Worm (Caenorhabditis elegans): ENCODE data around the gene C49F8.1.

The C49F8.1 gene

DNA sequence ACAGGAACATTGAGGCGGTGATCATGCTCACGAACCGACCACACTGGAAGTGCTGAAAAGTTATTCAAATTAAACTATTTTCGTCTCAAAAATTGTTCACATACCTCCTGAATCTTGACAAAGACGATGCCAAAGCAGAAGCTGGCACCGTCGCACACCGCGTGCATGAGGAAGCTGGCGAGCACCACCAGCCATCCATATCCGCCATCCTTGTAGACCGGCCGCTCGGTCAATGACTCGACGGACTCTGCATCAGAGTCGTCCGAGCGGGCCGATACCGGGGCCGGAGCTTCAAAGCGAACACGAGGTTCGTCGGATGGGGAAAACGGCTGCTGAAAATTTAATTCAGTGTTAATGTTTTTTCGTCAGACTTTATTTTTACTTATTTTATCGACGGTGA lies 11.4 kb upstream of the C49F8.1 start:
- peak; percentile 87 for TF ChIP-seq aha-1 (tag)
- TF ChIP-seq pqm-1 (tag; optimal IDR thresholded peaks at IDR 0.05), result no peak
- TF ChIP-seq dmd-6 (GFP tag; IDR thresholded peaks at IDR 0.05), result no peak
- TF ChIP-seq set-16 (GFP tag; IDR thresholded peaks at IDR 0.05), result peak; percentile 85
- TF ChIP-seq zfp-3 (GFP tag; conservative IDR thresholded peaks at IDR 0.05), result no peak
- TF ChIP-seq lim-7 (GFP tag; IDR thresholded peaks at IDR 0.05), result no peak
- TF ChIP-seq dmd-8 (GFP tag; IDR thresholded peaks at IDR 0.05), result 0 out of 2 replicates have a peak, but pooled peaks have one; percentile 29
- no peak for TF ChIP-seq ztf-7 (tag; optimal IDR thresholded peaks at IDR 0.05)
- 0 out of 2 replicates have a peak, but pooled peaks have one; percentile 37 for TF ChIP-seq D1046.2 (GFP tag; IDR thresholded peaks at IDR 0.05)
- TF ChIP-seq madf-5 (GFP tag; IDR thresholded peaks at IDR 0.05), result no peak
- no peak for TF ChIP-seq ZK337.2 (GFP tag; IDR thresholded peaks at IDR 0.05)
- no peak for TF ChIP-seq hif-1 (tag; optimal IDR thresholded peaks at IDR 0.05)
- no peak for TF ChIP-seq mxl-2 (GFP tag; conservative IDR thresholded peaks at IDR 0.05)
- no peak for TF ChIP-seq nhr-102 (tag; optimal IDR thresholded peaks at IDR 0.05)
- 0 out of 2 replicates have a peak, but pooled peaks have one; percentile 18 for TF ChIP-seq ceh-20 (GFP tag; IDR thresholded peaks at IDR 0.05)
- no peak for TF ChIP-seq nhr-237 (tag; optimal IDR thresholded peaks at IDR 0.05)
- no peak for TF ChIP-seq nhr-111 (GFP tag; optimal IDR thresholded peaks at IDR 0.05)

DNA sequence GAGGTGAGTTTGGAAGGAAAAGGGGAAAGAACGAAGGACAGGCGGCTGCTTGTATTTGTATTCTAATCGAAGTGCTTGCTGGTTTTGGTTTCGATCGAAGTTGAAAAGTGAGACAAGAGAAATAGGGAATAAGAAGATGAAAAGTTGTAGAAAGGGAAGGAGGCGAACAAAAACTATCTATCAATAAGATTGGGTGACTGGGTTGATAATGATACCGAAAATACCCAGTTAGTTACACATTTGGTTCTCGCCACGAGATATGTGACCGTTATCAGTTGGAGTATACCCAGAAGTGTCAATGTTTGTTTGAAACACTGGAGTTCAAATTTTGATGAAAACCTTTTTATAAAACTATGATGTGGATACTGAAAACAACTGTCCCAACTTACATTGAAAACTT lies 3.5 kb upstream of the C49F8.1 start:
- TF ChIP-seq lin-15B (tag; optimal IDR thresholded peaks at IDR 0.05), result no peak
- peak; percentile 79 for TF ChIP-seq hlh-11 (tag; optimal IDR thresholded peaks at IDR 0.05)
- TF ChIP-seq nhr-25 (tag; optimal IDR thresholded peaks at IDR 0.05; ENCODE audit: borderline replicate concordance, insufficient read depth), result no peak
- no peak for TF ChIP-seq nhr-102 (tag; optimal IDR thresholded peaks at IDR 0.05)
- TF ChIP-seq ceh-62 (tag; optimal IDR thresholded peaks at IDR 0.05), result no peak
- peak in 1 of 2 experiments; percentile 63 for TF ChIP-seq mdl-1 (tag; optimal IDR thresholded peaks at IDR 0.05)
- no peak for TF ChIP-seq snpc-4 (tag; optimal IDR thresholded peaks at IDR 0.05)
- no peak for TF ChIP-seq nhr-111 (GFP tag; optimal IDR thresholded peaks at IDR 0.05)
- TF ChIP-seq nhr-48 (tag; optimal IDR thresholded peaks at IDR 0.05), result peak; percentile 57
- TF ChIP-seq dve-1 (tag; optimal IDR thresholded peaks at IDR 0.05; ENCODE audit: insufficient read depth), result peak; percentile 73
- TF ChIP-seq ces-1 (GFP tag; optimal IDR thresholded peaks at IDR 0.05), result no peak
- peak; percentile 66 for TF ChIP-seq hlh-30 (tag; optimal IDR thresholded peaks at IDR 0.05; ENCODE audit: insufficient read depth)
- TF ChIP-seq nhr-41 (GFP tag; IDR thresholded peaks at IDR 0.05), result no peak
- TF ChIP-seq lim-7 (GFP tag; IDR thresholded peaks at IDR 0.05), result no peak
- no peak for TF ChIP-seq lin-1 (GFP tag; IDR thresholded peaks at IDR 0.05)
- no peak for TF ChIP-seq F10B5.3 (tag; optimal IDR thresholded peaks at IDR 0.05)
- TF ChIP-seq madf-5 (GFP tag; IDR thresholded peaks at IDR 0.05), result no peak
- TF ChIP-seq nhr-28 (tag; optimal IDR thresholded peaks at IDR 0.05), result peak; percentile 93
- peak; percentile 75 for TF ChIP-seq mxl-3 (GFP tag; optimal IDR thresholded peaks at IDR 0.05)
- no peak for TF ChIP-seq Y105C5A.15 (GFP tag; IDR thresholded peaks at IDR 0.05)
- TF ChIP-seq nhr-77 (tag; optimal IDR thresholded peaks at IDR 0.05), result peak; percentile 66
- TF ChIP-seq dmd-6 (GFP tag; IDR thresholded peaks at IDR 0.05), result peak; percentile 93
- no peak for TF ChIP-seq daf-16 (GFP tag; optimal IDR thresholded peaks at IDR 0.05)
- peak; percentile 92 for TF ChIP-seq daf-16 (tag; optimal IDR thresholded peaks at IDR 0.05)
- TF ChIP-seq mep-1 (tag; optimal IDR thresholded peaks at IDR 0.05), result peak; percentile 28
- peak; percentile 89 for TF ChIP-seq aha-1 (tag)
- TF ChIP-seq pqm-1 (tag; optimal IDR thresholded peaks at IDR 0.05), result peak; percentile 83

DNA sequence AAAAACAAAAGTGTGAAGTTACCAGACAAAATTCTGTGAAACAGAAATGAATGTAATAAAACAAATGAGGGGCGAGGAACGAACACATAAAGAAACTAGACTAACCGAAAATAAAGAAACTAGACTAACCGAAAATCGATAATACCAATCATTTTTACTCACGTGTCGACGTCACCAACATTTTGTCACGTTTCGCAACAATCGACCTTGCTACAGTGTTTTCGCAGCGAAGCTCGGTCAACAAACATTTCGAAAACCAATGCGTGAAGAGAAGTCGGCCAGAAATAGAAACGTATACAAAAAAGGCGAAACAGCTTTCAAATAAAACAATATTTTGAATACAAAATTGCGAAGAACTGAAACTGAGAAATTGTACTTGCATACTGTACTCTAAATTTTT lies 2.2 kb upstream of the C49F8.1 start:
- TF ChIP-seq dve-1 (tag; optimal IDR thresholded peaks at IDR 0.05; ENCODE audit: insufficient read depth) (peak; percentile 28), nhr-48 (tag; optimal IDR thresholded peaks at IDR 0.05) (no peak), F44E2.7 (GFP tag; IDR thresholded peaks at IDR 0.05) (no peak), hlh-30 (tag; optimal IDR thresholded peaks at IDR 0.05; ENCODE audit: insufficient read depth) (peak; percentile 74), daf-16 (GFP tag; optimal IDR thresholded peaks at IDR 0.05) (no peak), daf-16 (tag; optimal IDR thresholded peaks at IDR 0.05) (peak; percentile 47), mes-2 (tag; optimal IDR thresholded peaks at IDR 0.05; ENCODE audit: poor library complexity, severe bottlenecking) (no peak), mdl-1 (tag; optimal IDR thresholded peaks at IDR 0.05) (peak in 1 of 2 experiments; percentile 21), set-16 (GFP tag; IDR thresholded peaks at IDR 0.05) (no peak), pha-4 (GFP tag; IDR thresholded peaks at IDR 0.05) (no peak), pha-4 (tag; optimal IDR thresholded peaks at IDR 0.05) (peak; percentile 23), hlh-11 (tag; optimal IDR thresholded peaks at IDR 0.05) (peak; percentile 11), dmd-6 (GFP tag; IDR thresholded peaks at IDR 0.05) (0 out of 2 replicates have a peak, but pooled peaks have one; percentile 13)

All from whole organism, L4 larva.